Fruit fly (Drosophila melanogaster): ENCODE data around the gene Trf.

Gene Trf

dm6 chr2L:8083427-8084295, 11.0 kb downstream of the Trf start:
- TF ChIP-seq CG32121 (GFP tag; IDR thresholded peaks at IDR 0.05) (no peak; the same call in 1 of the 2 replicates), CG13204 (GFP tag; optimal IDR thresholded peaks at IDR 0.05) (peak; percentile 18), EcR (GFP tag; optimal IDR thresholded peaks at IDR 0.05) (peak; percentile 86), CG10348 (GFP tag; IDR thresholded peaks at IDR 0.05) (no peak), Ets98B (GFP tag; IDR thresholded peaks at IDR 0.05) (peak; percentile 57), CG8301 (tag; optimal IDR thresholded peaks at IDR 0.05) (no peak), CG12605 (GFP tag; IDR thresholded peaks at IDR 0.05) (peak; percentile 16; the same call in 1 of the 2 replicates), CG34367 (tag; optimal IDR thresholded peaks at IDR 0.05) (peak; percentile 23)

dm6 chr2L:8084349-8085203, 11.9 kb downstream of the Trf start:
- peak; percentile 27 for TF ChIP-seq CG13204 (GFP tag; optimal IDR thresholded peaks at IDR 0.05)
- 0 out of 3 replicates have a peak, but pooled peaks have one; percentile 19 for TF ChIP-seq fd96Ca (GFP tag; IDR thresholded peaks at IDR 0.05)
- TF ChIP-seq CG8301 (tag; optimal IDR thresholded peaks at IDR 0.05): peak; percentile 4
- peak; percentile 23 for TF ChIP-seq CG14655 (GFP tag; optimal IDR thresholded peaks at IDR 0.05)
- peak; percentile 48 for TF ChIP-seq EcR (GFP tag; optimal IDR thresholded peaks at IDR 0.05)
- TF ChIP-seq CG15710 (tag; optimal IDR thresholded peaks at IDR 0.05): no peak
- no peak for TF ChIP-seq CG4496 (GFP tag; IDR thresholded peaks at IDR 0.05)
- no peak for TF ChIP-seq gl (tag; optimal IDR thresholded peaks at IDR 0.05)

- TF ChIP-seq CG4496 (GFP tag; IDR thresholded peaks at IDR 0.05) (0 out of 3 replicates have a peak, but pooled peaks have one; percentile 44), Snoo (tag; optimal IDR thresholded peaks at IDR 0.05) (no peak), CG9948 (tag; optimal IDR thresholded peaks at IDR 0.05) (no peak)
Observed at dm6 chr2L:8085466-8086164, 12.9 kb downstream of the Trf start.

- TF ChIP-seq CG14655 (GFP tag; optimal IDR thresholded peaks at IDR 0.05) (peak; percentile 18), CG10348 (GFP tag; IDR thresholded peaks at IDR 0.05) (no peak), CG15710 (tag; optimal IDR thresholded peaks at IDR 0.05) (no peak), Ets98B (GFP tag; IDR thresholded peaks at IDR 0.05) (no peak), Pif1A (GFP tag; optimal IDR thresholded peaks at IDR 0.05) (no peak), gl (tag; optimal IDR thresholded peaks at IDR 0.05) (no peak), Pif1B (GFP tag; optimal IDR thresholded peaks at IDR 0.05) (no peak), fd96Ca (GFP tag; IDR thresholded peaks at IDR 0.05) (no peak), EcR (GFP tag; optimal IDR thresholded peaks at IDR 0.05) (no peak), CG12605 (GFP tag; IDR thresholded peaks at IDR 0.05) (no peak), CG32121 (GFP tag; IDR thresholded peaks at IDR 0.05) (0 out of 2 replicates have a peak, but pooled peaks have one; percentile 26), D1 (tag; optimal IDR thresholded peaks at IDR 0.05) (no peak), CG8159 (tag; optimal IDR thresholded peaks at IDR 0.05) (no peak), CG9948 (tag; optimal IDR thresholded peaks at IDR 0.05) (no peak), rn (GFP tag; IDR thresholded peaks at IDR 0.05) (no peak), CG34367 (tag; optimal IDR thresholded peaks at IDR 0.05) (no peak), CG4496 (GFP tag; IDR thresholded peaks at IDR 0.05) (no peak), CG8301 (tag; optimal IDR thresholded peaks at IDR 0.05) (no peak)
Observed at dm6 chr2L:8086736-8087467, 14.2 kb downstream of the Trf start.

dm6 chr2L:8087468-8087789, 14.7 kb downstream of the Trf start:
- TF ChIP-seq rn (GFP tag; IDR thresholded peaks at IDR 0.05) (no peak), CG34367 (tag; optimal IDR thresholded peaks at IDR 0.05) (no peak), CG14655 (GFP tag; optimal IDR thresholded peaks at IDR 0.05) (no peak), Pif1B (GFP tag; optimal IDR thresholded peaks at IDR 0.05) (no peak), CG8159 (tag; optimal IDR thresholded peaks at IDR 0.05) (no peak), CG15710 (tag; optimal IDR thresholded peaks at IDR 0.05) (no peak), EcR (GFP tag; optimal IDR thresholded peaks at IDR 0.05) (peak; percentile 5)

All from whole organism, pupa.